Fruit fly (Drosophila melanogaster) whole organism, embryonic: ENCODE data around the gene Gr64b.

Experiments
- Bteb2 ChIP-seq: fragments of 200-800 bp; sonication (Bioruptor generic); optimal IDR thresholded peaks from 2 replicates; lab custom pipeline; 2016; ENCODE audit warnings: missing biosample characterization, missing genetic modification characterization
- CG10267 ChIP-seq: fragments of 200-800 bp; sonication (Bioruptor generic); optimal IDR thresholded peaks from 2 replicates; lab custom pipeline; 2018; ENCODE audit warnings: missing biosample characterization, mild to moderate bottlenecking, missing genetic modification characterization, moderate library complexity
- CG11504 ChIP-seq: fragments of 200-800 bp; sonication (Bioruptor generic); optimal IDR thresholded peaks from 3 replicates; lab custom pipeline; 2019; ENCODE audit warnings: missing biosample characterization, mild to moderate bottlenecking, missing genetic modification characterization, moderate library complexity
- CG11696 ChIP-seq: fragments of 200-800 bp; sonication (Bioruptor generic); IDR thresholded peaks from 2 replicates; pipeline ENCODE4 v1.3.6; 2022; ENCODE audit warnings: missing biosample characterization, missing genetic modification characterization
- CG13894 ChIP-seq: fragments of 200-800 bp; sonication (Bioruptor generic); optimal IDR thresholded peaks from 3 replicates; lab custom pipeline; 2018; ENCODE audit warnings: missing biosample characterization, mild to moderate bottlenecking, missing genetic modification characterization, moderate library complexity
- CG15479 ChIP-seq: fragments of 200-800 bp; sonication (Bioruptor generic); optimal IDR thresholded peaks from 3 replicates; lab custom pipeline; 2019; ENCODE audit warnings: missing biosample characterization, mild to moderate bottlenecking, missing genetic modification characterization, moderate library complexity
- CG15696 ChIP-seq: fragments of 200-800 bp; sonication (Bioruptor generic); optimal IDR thresholded peaks from 2 replicates; lab custom pipeline; 2019; ENCODE audit warnings: missing biosample characterization, mild to moderate bottlenecking, missing genetic modification characterization, moderate library complexity
- CG17385 ChIP-seq: fragments of 200-800 bp; sonication (Bioruptor generic); optimal IDR thresholded peaks from 3 replicates; lab custom pipeline; 2018; ENCODE audit warnings: missing biosample characterization, mild to moderate bottlenecking, missing genetic modification characterization
- CG2129 ChIP-seq: fragments of 200-800 bp; sonication (Bioruptor generic); IDR thresholded peaks from 2 replicates; pipeline ENCODE4 v1.3.6; 2022; ENCODE audit warnings: missing biosample characterization, missing genetic modification characterization; ENCODE audit not compliant: partially characterized antibody
- CG33557 ChIP-seq: fragments of 200-800 bp; sonication (Bioruptor generic); optimal IDR thresholded peaks from 2 replicates; lab custom pipeline; 2019; ENCODE audit warnings: missing biosample characterization, mild to moderate bottlenecking, missing genetic modification characterization, moderate library complexity
- CG4404 ChIP-seq: fragments of 200-800 bp; sonication (Bioruptor generic); IDR thresholded peaks from 2 replicates; pipeline ENCODE4 v1.3.6; 2022; ENCODE audit warnings: missing biosample characterization, missing genetic modification characterization
- CG4820 ChIP-seq: fragments of 200-800 bp; sonication (Bioruptor generic); optimal IDR thresholded peaks from 3 replicates; lab custom pipeline; 2016; ENCODE audit warnings: missing biosample characterization, missing genetic modification characterization
- CG7786 ChIP-seq: fragments of 200-800 bp; sonication (Bioruptor generic); optimal IDR thresholded peaks from 2 replicates; lab custom pipeline; 2016; ENCODE audit warnings: missing biosample characterization, missing genetic modification characterization
- CG7928 ChIP-seq: fragments of 200-800 bp; sonication (Bioruptor generic); optimal IDR thresholded peaks from 2 replicates; lab custom pipeline; 2017; ENCODE audit warnings: missing biosample characterization, mild to moderate bottlenecking, missing genetic modification characterization
- CG7987 ChIP-seq: fragments of 200-800 bp; sonication (Bioruptor generic); optimal IDR thresholded peaks from 2 replicates; lab custom pipeline; 2018; ENCODE audit warnings: missing biosample characterization, mild to moderate bottlenecking, missing genetic modification characterization, moderate library complexity
- CkIIα-i1 ChIP-seq: fragments of 200-800 bp; sonication (Bioruptor generic); IDR thresholded peaks from 2 replicates; pipeline ENCODE4 v1.3.6; 2022; ENCODE audit warnings: missing biosample characterization, missing genetic modification characterization
- HHEX ChIP-seq: fragments of 200-800 bp; sonication (Bioruptor generic); optimal IDR thresholded peaks from 3 replicates; lab custom pipeline; 2017; ENCODE audit warnings: missing biosample characterization, mild to moderate bottlenecking, missing genetic modification characterization, missing genetic modification reagents
- HLH3B ChIP-seq: fragments of 200-800 bp; sonication (Bioruptor generic); IDR thresholded peaks from 2 replicates; pipeline ENCODE4 v1.3.6; 2022; ENCODE audit warnings: missing biosample characterization, missing genetic modification characterization
- HmgD ChIP-seq: fragments of 200-800 bp; sonication (Bioruptor generic); optimal IDR thresholded peaks from 3 replicates; lab custom pipeline; 2016; ENCODE audit warnings: missing biosample characterization, missing genetic modification characterization
- Hr78 ChIP-seq, 2 experiments: fragments of 200-800 bp in 1 of 2; fragments of >200 bp in 1 of 2; sonication (Bioruptor generic) in 1 of 2; optimal IDR thresholded peaks; 2 replicates each; lab custom pipeline; 2017 to 2019; ENCODE audit warnings: missing biosample characterization in 2 of 2, missing genetic modification characterization in 2 of 2, mild to moderate bottlenecking in 1 of 2, moderate library complexity in 1 of 2
- MTF-1 ChIP-seq: fragments of 200-800 bp; sonication (Bioruptor generic); optimal IDR thresholded peaks from 2 replicates; lab custom pipeline; 2018; ENCODE audit warnings: missing biosample characterization, mild to moderate bottlenecking, missing genetic modification characterization, borderline replicate concordance
- Poxn ChIP-seq: fragments of 200-800 bp; sonication (Bioruptor generic); IDR thresholded peaks from 2 replicates; pipeline ENCODE4 v1.3.6; 2022; ENCODE audit warnings: missing biosample characterization, missing genetic modification characterization
- Scr ChIP-seq: fragments of 200-800 bp; sonication (Bioruptor generic); IDR thresholded peaks from 2 replicates; pipeline ENCODE4 v1.3.6; 2022; ENCODE audit warnings: missing biosample characterization, missing genetic modification characterization; ENCODE audit not compliant: partially characterized antibody
- Sox100B ChIP-seq: fragments of 200-800 bp; sonication (Bioruptor generic); optimal IDR thresholded peaks from 3 replicates; lab custom pipeline; 2018; ENCODE audit warnings: missing biosample characterization, mild to moderate bottlenecking, missing genetic modification characterization
- Sox102F ChIP-seq: fragments of 200-800 bp; sonication (Bioruptor generic); optimal IDR thresholded peaks from 2 replicates; lab custom pipeline; 2018; ENCODE audit warnings: missing biosample characterization, mild to moderate bottlenecking, missing genetic modification characterization, moderate library complexity
- Trl ChIP-seq, 3 experiments: fragments of >200 bp in 2 of 3; fragments of 200-800 bp in 1 of 3; sonication (Bioruptor generic) in 1 of 3; optimal IDR thresholded peaks; 2 replicates in 1 of 3; 3 replicates in 2 of 3; lab custom pipeline; 2016 to 2017; ENCODE audit warnings: missing biosample characterization in 1 of 3, missing genetic modification characterization in 1 of 3
- ab ChIP-seq: fragments of 200-800 bp; sonication (Bioruptor generic); optimal IDR thresholded peaks from 2 replicates; lab custom pipeline; 2016; ENCODE audit warnings: missing biosample characterization, missing genetic modification characterization
- ash1 ChIP-seq: fragments of 200-800 bp; sonication (Bioruptor generic); optimal IDR thresholded peaks from 2 replicates; lab custom pipeline; 2018; ENCODE audit warnings: missing biosample characterization, mild to moderate bottlenecking, missing genetic modification characterization
- btn ChIP-seq: fragments of 200-800 bp; sonication (Bioruptor generic); optimal IDR thresholded peaks from 2 replicates; lab custom pipeline; 2016; ENCODE audit warnings: missing biosample characterization, missing genetic modification characterization
- dati ChIP-seq: fragments of 200-800 bp; sonication (Bioruptor generic); IDR thresholded peaks from 2 replicates; pipeline ENCODE4 v1.3.6; 2022; ENCODE audit warnings: missing biosample characterization, missing genetic modification characterization
- dimm ChIP-seq: fragments of 200-800 bp; sonication (Bioruptor generic); IDR thresholded peaks from 2 replicates; pipeline ENCODE4 v1.3.6; 2022; ENCODE audit warnings: missing biosample characterization, missing genetic modification characterization
- disco-r ChIP-seq: fragments of 200-800 bp; sonication (Bioruptor generic); optimal IDR thresholded peaks from 2 replicates; lab custom pipeline; 2016; ENCODE audit warnings: missing biosample characterization, missing genetic modification characterization
- eyg ChIP-seq: fragments of 200-800 bp; sonication (Bioruptor generic); optimal IDR thresholded peaks from 3 replicates; lab custom pipeline; 2016; ENCODE audit warnings: missing biosample characterization, missing genetic modification characterization
- ftz-f1 ChIP-seq: fragments of 200-800 bp; sonication (Bioruptor generic); optimal IDR thresholded peaks from 2 replicates; lab custom pipeline; 2016; ENCODE audit warnings: missing biosample characterization, missing genetic modification characterization
- gcm2 ChIP-seq: fragments of 200-800 bp; sonication (Bioruptor generic); optimal IDR thresholded peaks from 2 replicates; lab custom pipeline; 2016; ENCODE audit warnings: missing biosample characterization, missing genetic modification characterization
- gro ChIP-seq: fragments of 200-800 bp; sonication (Bioruptor generic); optimal IDR thresholded peaks from 2 replicates; lab custom pipeline; 2016; ENCODE audit warnings: missing biosample characterization, missing genetic modification characterization
- h ChIP-seq: fragments of >200 bp; optimal IDR thresholded peaks from 2 replicates; lab custom pipeline; 2017
- jing ChIP-seq: fragments of 200-800 bp; sonication (Bioruptor generic); optimal IDR thresholded peaks from 2 replicates; lab custom pipeline; 2018; ENCODE audit warnings: missing biosample characterization, mild to moderate bottlenecking, missing genetic modification characterization
- kni ChIP-seq: fragments of 200-800 bp; sonication (Bioruptor generic); optimal IDR thresholded peaks from 3 replicates; lab custom pipeline; 2017; ENCODE audit warnings: mild to moderate bottlenecking, missing biosample characterization, missing genetic modification reagents, missing genetic modification characterization
- mirr ChIP-seq: fragments of 200-800 bp; sonication (Bioruptor generic); optimal IDR thresholded peaks from 3 replicates; lab custom pipeline; 2018; ENCODE audit warnings: missing biosample characterization, mild to moderate bottlenecking, missing genetic modification characterization
- pfk ChIP-seq: fragments of 200-800 bp; sonication (Bioruptor generic); optimal IDR thresholded peaks from 2 replicates; lab custom pipeline; 2018; ENCODE audit warnings: missing biosample characterization, mild to moderate bottlenecking, missing genetic modification characterization, moderate library complexity
- pita ChIP-seq: fragments of 200-800 bp; sonication (Bioruptor generic); optimal IDR thresholded peaks from 2 replicates; lab custom pipeline; 2017; ENCODE audit warnings: missing biosample characterization, mild to moderate bottlenecking, missing genetic modification characterization
- rib ChIP-seq: fragments of 200-800 bp; sonication (Bioruptor generic); IDR thresholded peaks from 2 replicates; pipeline ENCODE4 v1.3.6; 2022; ENCODE audit warnings: missing biosample characterization, missing genetic modification characterization
- row ChIP-seq: fragments of 200-800 bp; sonication (Bioruptor generic); IDR thresholded peaks from 3 replicates; pipeline ENCODE4 v1.3.6; 2022; ENCODE audit warnings: missing biosample characterization, missing genetic modification characterization
- run ChIP-seq: fragments of 200-800 bp; sonication (Bioruptor generic); optimal IDR thresholded peaks from 3 replicates; lab custom pipeline; 2018; ENCODE audit warnings: missing biosample characterization, mild to moderate bottlenecking, missing genetic modification characterization
- sd ChIP-seq: fragments of 200-800 bp; sonication (Bioruptor generic); optimal IDR thresholded peaks from 3 replicates; lab custom pipeline; 2018; ENCODE audit warnings: missing biosample characterization, mild to moderate bottlenecking, missing genetic modification characterization, moderate library complexity
- shn ChIP-seq: fragments of 200-800 bp; sonication (Bioruptor generic); optimal IDR thresholded peaks from 3 replicates; lab custom pipeline; 2016; ENCODE audit warnings: missing biosample characterization, missing genetic modification characterization
- stc ChIP-seq: fragments of 200-800 bp; sonication (Bioruptor generic); IDR thresholded peaks from 2 replicates; pipeline ENCODE4 v1.3.6; 2022; ENCODE audit warnings: missing biosample characterization, missing genetic modification characterization
- wor ChIP-seq: fragments of 200-800 bp; sonication (Bioruptor generic); IDR thresholded peaks from 2 replicates; pipeline ENCODE4 v1.3.6; 2022; ENCODE audit warnings: missing biosample characterization, missing genetic modification characterization

Gene Gr64b

dm6 chr3L:4040247-4040925 lies 12.0 kb downstream of the Gr64b start, which contains the start of the genes CG11593 and Rcd5 (continued):
- no peak for TF ChIP-seq ash1 (GFP tag; lab: Kevin White, UChicago)
- no peak for TF ChIP-seq jing (GFP tag; lab: Kevin White, UChicago)
- no peak for TF ChIP-seq CG33557 (GFP tag; lab: Kevin White, UChicago)
- TF ChIP-seq pfk (GFP tag; lab: Kevin White, UChicago), result no peak
- no peak for TF ChIP-seq CG11504
- no peak for TF ChIP-seq MTF-1 (GFP tag; lab: Kevin White, UChicago)
- TF ChIP-seq wor (GFP tag; lab: Robert Waterston, UW), result peak; percentile 64; the same call in 1 of the 2 replicates
- TF ChIP-seq HHEX, result peak; percentile 18
- TF ChIP-seq gcm2, result no peak
- no peak for TF ChIP-seq h (lab: Kevin White, UChicago)
- TF ChIP-seq disco-r, result no peak
- TF ChIP-seq CG7786, result no peak
- TF ChIP-seq CG4404 (GFP tag; lab: Robert Waterston, UW), result peak; percentile 80
- no peak for TF ChIP-seq Hr78 (GFP tag; optimal IDR thresholded peaks at IDR 0.05; lab: Kevin White, UChicago)
- TF ChIP-seq CG2129 (GFP tag; lab: Robert Waterston, UW), result no peak
- TF ChIP-seq Sox100B (GFP tag; lab: Kevin White, UChicago), result no peak
- TF ChIP-seq CG17385 (GFP tag; lab: Kevin White, UChicago), result peak; percentile 48
- TF ChIP-seq gro (GFP tag; lab: Kevin White, UChicago), result no peak
- peak; percentile 67; the same call in 1 of the 2 replicates for TF ChIP-seq stc (GFP tag; lab: Robert Waterston, UW)
- no peak for TF ChIP-seq btn (GFP tag; lab: Kevin White, UChicago)
- no peak for TF ChIP-seq eyg (GFP tag; lab: Kevin White, UChicago)
- TF ChIP-seq kni (GFP tag; lab: Kevin White, UChicago), result no peak
- no peak for TF ChIP-seq run (tag; lab: Kevin White, UChicago)
- TF ChIP-seq CG15479, result peak; percentile 25
- TF ChIP-seq ab, result no peak
- TF ChIP-seq CG7987 (GFP tag; lab: Kevin White, UChicago), result peak; percentile 13
- TF ChIP-seq pita (GFP tag; lab: Kevin White, UChicago), result no peak
- no peak for TF ChIP-seq CG13894 (tag; lab: Kevin White, UChicago)
- peak; percentile 94 for TF ChIP-seq row (GFP tag; lab: Robert Waterston, UW)
- TF ChIP-seq CG10267, result peak; percentile 98
- TF ChIP-seq ftz-f1, result no peak
- no peak for TF ChIP-seq dati (GFP tag; lab: Robert Waterston, UW)
- peak; percentile 55 for TF ChIP-seq CG4820
- no peak for TF ChIP-seq CG11696 (GFP tag; lab: Robert Waterston, UW)
- TF ChIP-seq Poxn, result peak; percentile 60; the same call in 1 of the 2 replicates
- TF ChIP-seq Bteb2 (GFP tag; lab: Kevin White, UChicago), result peak; percentile 17
- TF ChIP-seq mirr (GFP tag; lab: Kevin White, UChicago), result no peak
- peak; percentile 50 for TF ChIP-seq CG15696 (tag; lab: Kevin White, UChicago)
- TF ChIP-seq dimm, result no peak
- no peak for TF ChIP-seq CkIIα-i1 (GFP tag; lab: Robert Waterston, UW)
- 0 out of 2 replicates have a peak, but pooled peaks have one; percentile 31 for TF ChIP-seq rib (GFP tag; lab: Robert Waterston, UW)
- TF ChIP-seq Sox102F, result peak; percentile 65
- TF ChIP-seq shn (GFP tag; lab: Kevin White, UChicago), result no peak
- peak; percentile 28; the same call in 1 of the 2 replicates for TF ChIP-seq Scr
- peak; percentile 76 for TF ChIP-seq HLH3B (GFP tag; lab: Robert Waterston, UW)
- no peak for TF ChIP-seq Trl (optimal IDR thresholded peaks at IDR 0.05; lab: Kevin White, UChicago)
- peak; percentile 22 for TF ChIP-seq Trl (GFP tag; optimal IDR thresholded peaks at IDR 0.05; lab: Kevin White, UChicago)
- TF ChIP-seq HmgD (GFP tag; lab: Kevin White, UChicago), result no peak
- peak; percentile 31 for TF ChIP-seq CG7928
- no peak for TF ChIP-seq sd (tag; lab: Kevin White, UChicago)
